Worm (Caenorhabditis elegans) whole organism, L4 larva: ENCODE measurements around the gene F59A1.15.

ENCODE experiments used
- egl-27 ChIP-seq: sonication (generic microtip); optimal IDR thresholded peaks from 3 replicates; lab custom pipeline; 2017; ENCODE audit warnings: missing biosample characterization, missing genetic modification reagents, missing genetic modification characterization
- fkh-10 ChIP-seq: fragments of 150-350 bp; optimal IDR thresholded peaks from 2 replicates; lab custom pipeline; 2014; ENCODE audit warnings: missing biosample characterization, missing genetic modification reagents, missing genetic modification characterization
- lin-38 ChIP-seq: fragments of 200-800 bp; sonication (Bioruptor generic); IDR thresholded peaks from 2 replicates; pipeline ENCODE4 v1.3.6; 2022; ENCODE audit warnings: missing genetic modification reagents, missing genetic modification characterization, missing compliant biosample characterization
- mdt-29 ChIP-seq: fragments of 200-800 bp; sonication (Bioruptor generic); IDR thresholded peaks from 2 replicates; pipeline ENCODE4 v1.3.6; 2022; ENCODE audit warnings: missing genetic modification reagents, missing genetic modification characterization, missing compliant biosample characterization
- nhr-25 ChIP-seq: sonication (generic microtip); optimal IDR thresholded peaks from 2 replicates; lab custom pipeline; 2017; ENCODE audit warnings: missing genetic modification characterization, mild to moderate bottlenecking, missing compliant biosample characterization, antibody characterized with exemption, moderate library complexity, borderline replicate concordance; ENCODE audit not compliant: insufficient read depth
- nhr-77 ChIP-seq: fragments of 150-350 bp; optimal IDR thresholded peaks from 2 replicates; lab custom pipeline; 2014; ENCODE audit warnings: missing biosample characterization, missing genetic modification characterization
- pha-4 ChIP-seq, 2 experiments: fragments of 150-350 bp in 1 of 2; fragments of 200-800 bp in 1 of 2; sonication (Bioruptor generic) in 1 of 2; IDR thresholded peaks in 1 of 2; optimal IDR thresholded peaks in 1 of 2; 2 replicates each; pipeline versions ENCODE4 v1.3.6 to Lab custom; 2014 to 2022; ENCODE audit warnings: missing genetic modification characterization in 2 of 2, missing genetic modification reagents in 2 of 2, missing biosample characterization in 1 of 2, missing compliant biosample characterization in 1 of 2
- sdz-12 ChIP-seq: fragments of 200-800 bp; sonication (Bioruptor generic); optimal IDR thresholded peaks from 2 replicates; lab custom pipeline; 2018; ENCODE audit warnings: mild to moderate bottlenecking, missing genetic modification characterization, missing compliant biosample characterization
- unc-39 ChIP-seq: sonication (generic microtip); optimal IDR thresholded peaks from 2 replicates; lab custom pipeline; 2017; ENCODE audit warnings: missing biosample characterization, missing genetic modification characterization

DNA sequence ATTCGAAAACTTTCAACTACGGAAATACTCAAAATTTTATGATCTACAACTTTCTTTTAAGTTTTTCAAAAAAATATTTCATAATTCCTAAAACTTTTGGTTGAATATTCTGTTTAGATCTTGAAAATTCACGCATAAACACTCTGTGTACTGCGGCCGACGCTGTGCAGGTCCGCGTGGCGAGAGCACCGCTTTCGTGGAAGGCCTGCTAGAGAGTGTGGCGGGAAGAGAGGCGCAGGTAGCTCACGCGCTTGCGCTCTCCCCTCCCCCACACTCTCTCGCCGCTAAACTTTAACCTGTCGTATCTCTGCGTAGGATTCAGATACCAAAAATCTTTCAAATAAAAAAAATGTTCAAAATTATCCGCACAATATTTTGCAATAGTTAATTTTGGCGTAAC, 373 bp downstream of the F59A1.15 start:
- TF ChIP-seq sdz-12 (GFP tag; lab: Kevin White, UChicago) (no peak), lin-38 (GFP tag; lab: Robert Waterston, UW) (no peak), nhr-77 (no peak), pha-4 (GFP tag; IDR thresholded peaks at IDR 0.05; lab: Robert Waterston, UW) (no peak), pha-4 (tag; optimal IDR thresholded peaks at IDR 0.05; lab: Kevin White, UChicago) (no peak), egl-27 (tag; lab: Kevin White, UChicago) (no peak), mdt-29 (GFP tag; lab: Robert Waterston, UW) (no peak), nhr-25 (no peak), fkh-10 (GFP tag; lab: Kevin White, UChicago) (no peak), unc-39 (no peak)
